Worm (Caenorhabditis elegans) whole organism, L3 larva: ENCODE results near the gene cyn-6.

ENCODE experiments used
- elt-2 ChIP-seq: sonication (generic microtip); optimal IDR thresholded peaks from 2 replicates; lab custom pipeline; 2016; ENCODE audit warnings: missing genetic modification reagents, mild to moderate bottlenecking, missing genetic modification characterization, missing compliant biosample characterization
- elt-3 ChIP-seq, 3 experiments: fragments of 150-350 bp in 1 of 3; sonication (generic microtip) in 2 of 3; optimal IDR thresholded peaks; 2 replicates in 2 of 3; 4 replicates in 1 of 3; lab custom pipeline; 2014 to 2017; ENCODE audit warnings: missing biosample characterization in 3 of 3, missing genetic modification characterization in 3 of 3
- eor-1 ChIP-seq, 2 experiments: fragments of 150-350 bp; optimal IDR thresholded peaks; 2 replicates each; lab custom pipeline; 2014 to 2018; ENCODE audit warnings: missing biosample characterization in 2 of 2, missing genetic modification characterization in 2 of 2
- fos-1 ChIP-seq: fragments of 150-350 bp; optimal IDR thresholded peaks from 2 replicates; lab custom pipeline; 2014; ENCODE audit warnings: missing biosample characterization, missing genetic modification characterization
- lin-15B ChIP-seq: fragments of 150-350 bp; optimal IDR thresholded peaks from 2 replicates; lab custom pipeline; 2014; ENCODE audit warnings: missing biosample characterization, missing genetic modification characterization
- nfya-1 ChIP-seq: sonication (generic microtip); optimal IDR thresholded peaks from 2 replicates; lab custom pipeline; 2017; ENCODE audit warnings: missing genetic modification characterization, mild to moderate bottlenecking, missing compliant biosample characterization, antibody characterized with exemption, moderate library complexity; ENCODE audit not compliant: insufficient read depth
- nhr-11 ChIP-seq: fragments of 150-350 bp; optimal IDR thresholded peaks from 2 replicates; lab custom pipeline; 2014; ENCODE audit warnings: missing biosample characterization, missing genetic modification characterization
- pha-4 ChIP-seq: fragments of 150-350 bp; optimal IDR thresholded peaks from 2 replicates; lab custom pipeline; 2014; ENCODE audit warnings: missing biosample characterization, missing genetic modification reagents, missing genetic modification characterization
- pqm-1 ChIP-seq: fragments of 150-350 bp; optimal IDR thresholded peaks from 2 replicates; lab custom pipeline; 2017; ENCODE audit warnings: missing biosample characterization, missing genetic modification characterization, inconsistent platforms
- skn-1 ChIP-seq: fragments of 150-350 bp; optimal IDR thresholded peaks from 2 replicates; lab custom pipeline; 2014; ENCODE audit warnings: missing biosample characterization, missing genetic modification characterization
- snpc-4 ChIP-seq: fragments of 150-350 bp; optimal IDR thresholded peaks from 2 replicates; lab custom pipeline; 2014; ENCODE audit warnings: missing biosample characterization, missing genetic modification characterization
- zag-1 ChIP-seq: fragments of 150-350 bp; optimal IDR thresholded peaks from 2 replicates; lab custom pipeline; 2014; ENCODE audit warnings: missing biosample characterization, missing genetic modification characterization
- ztf-11 ChIP-seq: fragments of 150-350 bp; optimal IDR thresholded peaks from 2 replicates; lab custom pipeline; 2014; ENCODE audit warnings: missing biosample characterization, missing genetic modification characterization
- ztf-4 ChIP-seq: fragments of 150-350 bp; optimal IDR thresholded peaks from 2 replicates; lab custom pipeline; 2014; ENCODE audit warnings: missing biosample characterization, missing genetic modification characterization

ce11 chrIII:797507-797906, 24.3 kb downstream of the cyn-6 start:
- TF ChIP-seq eor-1 (tag; optimal IDR thresholded peaks at IDR 0.05; lab: Kevin White, UChicago) (no peak), fos-1 (tag; lab: Kevin White, UChicago) (no peak), pha-4 (tag; lab: Kevin White, UChicago) (no peak), zag-1 (tag; lab: Kevin White, UChicago) (no peak), skn-1 (tag; lab: Kevin White, UChicago) (no peak), elt-2 (tag; lab: Kevin White, UChicago) (no peak), pqm-1 (no peak), lin-15B (tag; lab: Kevin White, UChicago) (no peak), nfya-1 (no peak), nhr-11 (tag; lab: Kevin White, UChicago) (no peak), ztf-4 (tag; lab: Kevin White, UChicago) (no peak), ztf-11 (tag; lab: Kevin White, UChicago) (no peak), snpc-4 (tag; lab: Kevin White, UChicago) (no peak), elt-3 (tag; optimal IDR thresholded peaks at IDR 0.05; lab: Kevin White, UChicago) (no peak)
